Fruit fly (Drosophila melanogaster) Kc167 (cell line): ENCODE measurements around the gene CG10663.

Source experiments
- Myc ChIP-seq: fragments of >200 bp; optimal IDR thresholded peaks from 2 replicates; lab custom pipeline; 2017; ENCODE audit warnings: missing external identifiers
- Sin3A ChIP-seq: fragments of >200 bp; optimal IDR thresholded peaks from 2 replicates; lab custom pipeline; 2018; ENCODE audit warnings: missing external identifiers
- h ChIP-seq: fragments of >200 bp; optimal IDR thresholded peaks from 3 replicates; lab custom pipeline; 2018; ENCODE audit warnings: missing external identifiers
- ttk ChIP-seq: sonication (Bioruptor generic); optimal IDR thresholded peaks from 2 replicates; lab custom pipeline; 2017; ENCODE audit warnings: missing external identifiers

dm6 chr3L:12526433-12527113 lies 41.7 kb upstream of the CG10663 start, which contains the start of gene eIF2beta:
- TF ChIP-seq Sin3A (lab: Kevin White, UChicago), result no peak
- no peak for TF ChIP-seq ttk
- no peak for TF ChIP-seq Myc (lab: Kevin White, UChicago)
- no peak for TF ChIP-seq h (lab: Kevin White, UChicago)
